Fruit fly (Drosophila melanogaster) whole organism, embryonic: ENCODE measurements around the gene CG4596.
A peak's percentile ranks its signal among the peaks of the same experiment; 100 is the strongest.

Experiments
- Aef1 ChIP-seq: fragments of 200-800 bp; sonication (Bioruptor generic); IDR thresholded peaks from 3 replicates; pipeline ENCODE4 v1.3.6; 2022; ENCODE audit warnings: missing biosample characterization, missing genetic modification characterization
- Atf3 ChIP-seq: fragments of 200-800 bp; sonication (Bioruptor generic); optimal IDR thresholded peaks from 3 replicates; lab custom pipeline; 2016; ENCODE audit warnings: missing biosample characterization, missing genetic modification characterization
- BtbVII ChIP-seq: fragments of 200-800 bp; sonication (Bioruptor generic); optimal IDR thresholded peaks from 3 replicates; lab custom pipeline; 2017; ENCODE audit warnings: missing biosample characterization, mild to moderate bottlenecking, missing genetic modification characterization
- CG10543 ChIP-seq: fragments of 200-800 bp; sonication (Bioruptor generic); optimal IDR thresholded peaks from 3 replicates; lab custom pipeline; 2017; ENCODE audit warnings: missing biosample characterization, mild to moderate bottlenecking, missing genetic modification characterization, moderate library complexity
- CG10959 ChIP-seq: fragments of 200-800 bp; sonication (Bioruptor generic); IDR thresholded peaks from 2 replicates; pipeline ENCODE4 v1.3.6; 2022; ENCODE audit warnings: missing biosample characterization, missing genetic modification characterization
- CG12299 ChIP-seq: fragments of 200-800 bp; sonication (Bioruptor generic); optimal IDR thresholded peaks from 2 replicates; lab custom pipeline; 2018; ENCODE audit warnings: missing biosample characterization, mild to moderate bottlenecking, missing genetic modification characterization
- CG14965 ChIP-seq: fragments of 200-800 bp; sonication (Bioruptor generic); optimal IDR thresholded peaks from 2 replicates; lab custom pipeline; 2016; ENCODE audit warnings: missing biosample characterization, missing genetic modification characterization, borderline replicate concordance
- CG1529 ChIP-seq: fragments of 200-800 bp; sonication (Bioruptor generic); optimal IDR thresholded peaks from 3 replicates; lab custom pipeline; 2018; ENCODE audit warnings: missing biosample characterization, missing genetic modification characterization
- CG15479 ChIP-seq: fragments of 200-800 bp; sonication (Bioruptor generic); optimal IDR thresholded peaks from 3 replicates; lab custom pipeline; 2019; ENCODE audit warnings: missing biosample characterization, mild to moderate bottlenecking, missing genetic modification characterization, moderate library complexity
- CG15514 ChIP-seq: fragments of 200-800 bp; sonication (Bioruptor generic); optimal IDR thresholded peaks from 3 replicates; lab custom pipeline; 2017; ENCODE audit warnings: missing biosample characterization, missing genetic modification characterization, mild to moderate bottlenecking, moderate library complexity, missing genetic modification reagents
- CG15696 ChIP-seq: fragments of 200-800 bp; sonication (Bioruptor generic); optimal IDR thresholded peaks from 2 replicates; lab custom pipeline; 2019; ENCODE audit warnings: missing biosample characterization, mild to moderate bottlenecking, missing genetic modification characterization, moderate library complexity
- CG16863 ChIP-seq: fragments of 200-800 bp; sonication (Bioruptor generic); optimal IDR thresholded peaks from 3 replicates; lab custom pipeline; 2016; ENCODE audit warnings: missing biosample characterization, missing genetic modification characterization
- CG17385 ChIP-seq: fragments of 200-800 bp; sonication (Bioruptor generic); optimal IDR thresholded peaks from 3 replicates; lab custom pipeline; 2018; ENCODE audit warnings: missing biosample characterization, mild to moderate bottlenecking, missing genetic modification characterization
- CG2120 ChIP-seq: fragments of 200-800 bp; sonication (Bioruptor generic); optimal IDR thresholded peaks from 3 replicates; lab custom pipeline; 2016; ENCODE audit warnings: missing biosample characterization, missing genetic modification characterization
- CG34376 ChIP-seq: fragments of 200-800 bp; sonication (Bioruptor generic); optimal IDR thresholded peaks from 2 replicates; lab custom pipeline; 2018; ENCODE audit warnings: missing biosample characterization, mild to moderate bottlenecking, missing genetic modification characterization
- CG6765 ChIP-seq: fragments of 200-800 bp; sonication (Bioruptor generic); optimal IDR thresholded peaks from 3 replicates; lab custom pipeline; 2017; ENCODE audit warnings: missing biosample characterization, mild to moderate bottlenecking, missing genetic modification characterization
- CG7963 ChIP-seq: fragments of 200-800 bp; sonication (Bioruptor generic); IDR thresholded peaks from 3 replicates; pipeline ENCODE4 v1.3.6; 2022; ENCODE audit warnings: missing biosample characterization, missing genetic modification characterization; ENCODE audit not compliant: partially characterized antibody
- CG8388 ChIP-seq: fragments of 200-800 bp; sonication (Bioruptor generic); optimal IDR thresholded peaks from 2 replicates; lab custom pipeline; 2019; ENCODE audit warnings: missing biosample characterization, mild to moderate bottlenecking, missing genetic modification characterization, moderate library complexity
- CG9727 ChIP-seq: fragments of 200-800 bp; sonication (Bioruptor generic); optimal IDR thresholded peaks from 3 replicates; lab custom pipeline; 2017; ENCODE audit warnings: missing biosample characterization, mild to moderate bottlenecking, missing genetic modification characterization
- Chrac-16 ChIP-seq: fragments of 200-800 bp; sonication (Bioruptor generic); optimal IDR thresholded peaks from 3 replicates; lab custom pipeline; 2016; ENCODE audit warnings: missing biosample characterization, missing genetic modification characterization
- D19B ChIP-seq: fragments of 200-800 bp; sonication (Bioruptor generic); optimal IDR thresholded peaks from 2 replicates; lab custom pipeline; 2017; ENCODE audit warnings: missing biosample characterization, mild to moderate bottlenecking, missing genetic modification characterization
- Dek ChIP-seq: fragments of 200-800 bp; sonication (Bioruptor generic); optimal IDR thresholded peaks from 3 replicates; lab custom pipeline; 2019; ENCODE audit warnings: missing biosample characterization, mild to moderate bottlenecking, missing genetic modification characterization, moderate library complexity
- E2f1 ChIP-seq: fragments of 200-800 bp; sonication (Bioruptor generic); IDR thresholded peaks from 2 replicates; pipeline ENCODE4 v1.3.6; 2022; ENCODE audit warnings: missing biosample characterization, missing genetic modification characterization
- E2f2 ChIP-seq: fragments of 200-800 bp; sonication (Bioruptor generic); IDR thresholded peaks from 2 replicates; pipeline ENCODE4 v1.3.6; 2022; ENCODE audit warnings: missing biosample characterization, missing genetic modification characterization
- Ets97D ChIP-seq: fragments of 200-800 bp; sonication (Bioruptor generic); optimal IDR thresholded peaks from 3 replicates; lab custom pipeline; 2016; ENCODE audit warnings: missing biosample characterization, missing genetic modification characterization
- Gsc ChIP-seq: fragments of 200-800 bp; sonication (Bioruptor generic); IDR thresholded peaks from 2 replicates; pipeline ENCODE4 v1.3.6; 2022; ENCODE audit warnings: missing biosample characterization, missing genetic modification characterization
- Lim3 ChIP-seq: fragments of 200-800 bp; sonication (Bioruptor generic); IDR thresholded peaks from 2 replicates; pipeline ENCODE4 v1.3.6; 2022; ENCODE audit warnings: missing biosample characterization, missing genetic modification characterization
- MTF-1 ChIP-seq: fragments of 200-800 bp; sonication (Bioruptor generic); optimal IDR thresholded peaks from 2 replicates; lab custom pipeline; 2018; ENCODE audit warnings: missing biosample characterization, mild to moderate bottlenecking, missing genetic modification characterization, borderline replicate concordance
- NFAT ChIP-seq: fragments of 200-800 bp; sonication (Bioruptor generic); IDR thresholded peaks from 2 replicates; pipeline ENCODE4 v1.3.6; 2022; ENCODE audit warnings: missing biosample characterization, missing genetic modification characterization
- PHDP ChIP-seq: fragments of 200-800 bp; sonication (Bioruptor generic); optimal IDR thresholded peaks from 3 replicates; lab custom pipeline; 2018; ENCODE audit warnings: missing biosample characterization, mild to moderate bottlenecking, missing genetic modification characterization, moderate library complexity
- Scr ChIP-seq: fragments of 200-800 bp; sonication (Bioruptor generic); IDR thresholded peaks from 2 replicates; pipeline ENCODE4 v1.3.6; 2022; ENCODE audit warnings: missing biosample characterization, missing genetic modification characterization; ENCODE audit not compliant: partially characterized antibody
- Sry-δ ChIP-seq: fragments of 200-800 bp; sonication (Bioruptor generic); optimal IDR thresholded peaks from 2 replicates; lab custom pipeline; 2016; ENCODE audit warnings: missing biosample characterization, missing genetic modification characterization
- Xrp1 ChIP-seq: fragments of 200-800 bp; sonication (Bioruptor generic); IDR thresholded peaks from 2 replicates; pipeline ENCODE4 v1.3.6; 2022; ENCODE audit warnings: missing biosample characterization, missing genetic modification characterization
- ap ChIP-seq: fragments of 200-800 bp; sonication (Bioruptor generic); IDR thresholded peaks from 2 replicates; pipeline ENCODE4 v1.3.6; 2022; ENCODE audit warnings: missing biosample characterization, missing genetic modification characterization
- bowl ChIP-seq: fragments of 200-800 bp; sonication (Bioruptor generic); IDR thresholded peaks from 2 replicates; pipeline ENCODE4 v1.3.6; 2022; ENCODE audit warnings: missing biosample characterization, missing genetic modification characterization
- chinmo ChIP-seq: fragments of 200-800 bp; sonication (Bioruptor generic); IDR thresholded peaks from 4 replicates; pipeline ENCODE4 v1.3.6; 2022; ENCODE audit warnings: missing biosample characterization, missing genetic modification characterization; ENCODE audit not compliant: partially characterized antibody
- danr ChIP-seq: fragments of 200-800 bp; sonication (Bioruptor generic); IDR thresholded peaks from 2 replicates; pipeline ENCODE4 v1.3.6; 2022; ENCODE audit warnings: missing biosample characterization, missing genetic modification characterization
- disco-r ChIP-seq: fragments of 200-800 bp; sonication (Bioruptor generic); optimal IDR thresholded peaks from 2 replicates; lab custom pipeline; 2016; ENCODE audit warnings: missing biosample characterization, missing genetic modification characterization
- ewg ChIP-seq: fragments of 200-800 bp; sonication (Bioruptor generic); optimal IDR thresholded peaks from 3 replicates; lab custom pipeline; 2017; ENCODE audit warnings: mild to moderate bottlenecking, missing biosample characterization, missing genetic modification reagents, missing genetic modification characterization
- ftz-f1 ChIP-seq: fragments of 200-800 bp; sonication (Bioruptor generic); optimal IDR thresholded peaks from 2 replicates; lab custom pipeline; 2016; ENCODE audit warnings: missing biosample characterization, missing genetic modification characterization
- gem ChIP-seq: fragments of 200-800 bp; sonication (Bioruptor generic); optimal IDR thresholded peaks from 2 replicates; lab custom pipeline; 2019; ENCODE audit warnings: missing biosample characterization, mild to moderate bottlenecking, missing genetic modification characterization, moderate library complexity
- hkb ChIP-seq, 2 experiments: fragments of 200-800 bp in 1 of 2; fragments of >200 bp in 1 of 2; sonication (Bioruptor generic) in 1 of 2; IDR thresholded peaks in 1 of 2; optimal IDR thresholded peaks in 1 of 2; 2 replicates each; pipeline versions ENCODE4 v1.3.6 to Lab custom; 2017 to 2022; ENCODE audit warnings: missing biosample characterization in 1 of 2, missing genetic modification characterization in 1 of 2
- jing ChIP-seq: fragments of 200-800 bp; sonication (Bioruptor generic); optimal IDR thresholded peaks from 2 replicates; lab custom pipeline; 2018; ENCODE audit warnings: missing biosample characterization, mild to moderate bottlenecking, missing genetic modification characterization
- jumu ChIP-seq: fragments of 200-800 bp; sonication (Bioruptor generic); optimal IDR thresholded peaks from 3 replicates; lab custom pipeline; 2016; ENCODE audit warnings: missing biosample characterization, missing genetic modification characterization
- kah ChIP-seq: fragments of 200-800 bp; sonication (Bioruptor generic); optimal IDR thresholded peaks from 2 replicates; lab custom pipeline; 2018; ENCODE audit warnings: missing biosample characterization, mild to moderate bottlenecking, missing genetic modification characterization
- sima ChIP-seq: fragments of 200-800 bp; sonication (Bioruptor generic); optimal IDR thresholded peaks from 2 replicates; lab custom pipeline; 2016; ENCODE audit warnings: missing biosample characterization, missing genetic modification characterization
- stwl ChIP-seq: fragments of 200-800 bp; sonication (Bioruptor generic); optimal IDR thresholded peaks from 3 replicates; lab custom pipeline; 2018; ENCODE audit warnings: missing biosample characterization, mild to moderate bottlenecking, missing genetic modification characterization, moderate library complexity
- tin ChIP-seq: fragments of 200-800 bp; sonication (Bioruptor generic); optimal IDR thresholded peaks from 3 replicates; lab custom pipeline; 2016; ENCODE audit warnings: missing biosample characterization, missing genetic modification characterization
- z ChIP-seq: fragments of 200-800 bp; sonication (Bioruptor generic); IDR thresholded peaks from 3 replicates; pipeline ENCODE4 v1.3.6; 2022; ENCODE audit warnings: missing biosample characterization, missing genetic modification characterization

Gene CG4596

DNA sequence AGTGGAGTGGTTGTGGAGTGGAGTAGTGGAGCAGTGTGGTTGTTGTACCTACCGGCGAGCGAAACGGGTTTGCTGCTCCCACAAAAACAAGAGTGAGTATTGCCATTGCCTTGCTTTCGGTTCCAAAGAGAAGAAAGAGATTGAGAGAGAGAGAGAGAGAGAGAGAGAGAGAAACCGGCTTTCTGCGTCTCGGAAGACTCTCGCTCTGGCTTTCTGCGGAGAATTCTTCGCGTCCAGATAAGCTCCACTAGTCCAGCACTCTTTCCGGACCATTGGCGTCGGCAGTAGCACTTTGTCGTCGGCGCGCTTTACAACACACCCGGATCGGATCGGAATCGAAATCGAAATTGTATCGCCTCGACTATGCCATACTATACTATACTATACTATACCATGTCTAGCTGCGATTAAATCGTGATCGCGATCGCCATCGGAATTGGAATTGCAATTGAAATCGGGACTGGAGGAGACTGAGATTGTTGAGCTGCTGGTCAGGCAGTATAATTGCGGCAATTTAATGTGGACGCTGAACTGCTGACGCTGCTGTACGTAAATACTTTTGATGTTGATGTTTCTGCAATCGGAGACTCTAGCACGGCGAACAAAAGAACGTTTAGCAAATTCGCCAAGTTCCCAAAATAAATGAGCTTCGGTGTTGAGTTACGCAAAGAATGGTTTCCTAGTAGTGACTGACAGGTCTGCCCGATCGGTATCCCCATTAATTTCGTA is 45.9 kb upstream of the CG4596 start, which contains the start of gene Cad86C (continued):
- no peak for TF ChIP-seq Aef1 (GFP tag; lab: Robert Waterston, UW)
- no peak for TF ChIP-seq E2f1 (GFP tag; lab: Robert Waterston, UW)
- no peak for TF ChIP-seq Chrac-16
- peak; percentile 6; the same call in 1 of the 2 replicates for TF ChIP-seq Xrp1 (GFP tag; lab: Robert Waterston, UW)
- TF ChIP-seq CG15696, result no peak
- TF ChIP-seq CG34376, result peak; percentile 19
- no peak for TF ChIP-seq Ets97D (GFP tag; lab: Kevin White, UChicago)
- TF ChIP-seq CG2120 (GFP tag; lab: Kevin White, UChicago), result no peak
- no peak for TF ChIP-seq NFAT
- TF ChIP-seq z, result peak; percentile 86
- TF ChIP-seq CG7963 (GFP tag; lab: Robert Waterston, UW), result 0 out of 3 replicates have a peak, but pooled peaks have one; percentile 40
- no peak for TF ChIP-seq CG16863 (GFP tag; lab: Kevin White, UChicago)
- TF ChIP-seq CG15479 (GFP tag; lab: Kevin White, UChicago), result no peak
- no peak for TF ChIP-seq disco-r (GFP tag; lab: Kevin White, UChicago)
- TF ChIP-seq MTF-1 (GFP tag; lab: Kevin White, UChicago), result no peak
- TF ChIP-seq chinmo (GFP tag; lab: Robert Waterston, UW), result no peak
- peak; percentile 2 for TF ChIP-seq CG6765 (GFP tag; lab: Kevin White, UChicago)
- peak; percentile 13 for TF ChIP-seq BtbVII (GFP tag; lab: Kevin White, UChicago)
- TF ChIP-seq Sry-δ (GFP tag; lab: Kevin White, UChicago), result no peak
- TF ChIP-seq CG12299, result no peak
- no peak for TF ChIP-seq Atf3 (GFP tag; lab: Kevin White, UChicago)
- no peak for TF ChIP-seq gem (tag; lab: Kevin White, UChicago)
- TF ChIP-seq CG10543 (GFP tag; lab: Kevin White, UChicago), result no peak
- TF ChIP-seq sima (GFP tag; lab: Kevin White, UChicago), result no peak
- TF ChIP-seq tin, result no peak
- no peak for TF ChIP-seq Gsc (GFP tag; lab: Robert Waterston, UW)
- no peak for TF ChIP-seq CG15514 (GFP tag; lab: Kevin White, UChicago)
- TF ChIP-seq kah (GFP tag; lab: Kevin White, UChicago), result no peak
- no peak for TF ChIP-seq CG9727
- no peak for TF ChIP-seq stwl (tag; lab: Kevin White, UChicago)
- no peak for TF ChIP-seq Dek (tag; lab: Kevin White, UChicago)
- no peak for TF ChIP-seq danr (GFP tag; lab: Robert Waterston, UW)
- no peak for TF ChIP-seq ftz-f1 (GFP tag; lab: Kevin White, UChicago)
- TF ChIP-seq jing (GFP tag; lab: Kevin White, UChicago), result no peak
- no peak for TF ChIP-seq E2f2 (GFP tag; lab: Robert Waterston, UW)
- no peak for TF ChIP-seq PHDP (tag; lab: Kevin White, UChicago)
- no peak for TF ChIP-seq CG14965
- TF ChIP-seq jumu, result no peak
- no peak for TF ChIP-seq CG8388
- no peak for TF ChIP-seq CG1529
- TF ChIP-seq ap (GFP tag; lab: Robert Waterston, UW), result no peak
- TF ChIP-seq ewg, result no peak
- no peak for TF ChIP-seq CG10959 (GFP tag; lab: Robert Waterston, UW)
- no peak for TF ChIP-seq bowl (GFP tag; lab: Robert Waterston, UW)
- TF ChIP-seq CG17385, result peak; percentile 12
- peak; percentile 51 for TF ChIP-seq D19B
- no peak for TF ChIP-seq hkb (optimal IDR thresholded peaks at IDR 0.05; lab: Kevin White, UChicago)
- no peak; the same call in 1 of the 2 replicates for TF ChIP-seq hkb (GFP tag; IDR thresholded peaks at IDR 0.05; lab: Robert Waterston, UW)
- no peak for TF ChIP-seq Lim3 (GFP tag; lab: Robert Waterston, UW)
- no peak for TF ChIP-seq Scr (GFP tag; lab: Robert Waterston, UW)
